Worm (Caenorhabditis elegans) whole organism, young adult: ENCODE measurements around the gene R05F9.9.
A peak's percentile ranks its signal among the peaks of the same experiment; 100 is the strongest.
"Not testable (repeated sequence)": the region's sequence is repeated elsewhere in the genome, so short reads cannot be mapped to it uniquely, and the experiment has no call there.

ENCODE experiments used
- B0019.2 ChIP-seq: fragments of 200-800 bp; sonication (Bioruptor generic); conservative IDR thresholded peaks from 2 replicates; pipeline ENCODE4 v1.3.6; 2022; ENCODE audit warnings: missing genetic modification reagents, missing genetic modification characterization, missing compliant biosample characterization
- B0261.1 ChIP-seq: sonication (generic microtip); optimal IDR thresholded peaks from 2 replicates; lab custom pipeline; 2016; ENCODE audit warnings: mild to moderate bottlenecking, missing genetic modification characterization, moderate library complexity, missing compliant biosample characterization
- C17E4.6 ChIP-seq: fragments of 200-800 bp; sonication (Bioruptor generic); IDR thresholded peaks from 2 replicates; pipeline ENCODE4 v1.3.6; 2022; ENCODE audit warnings: missing genetic modification reagents, missing genetic modification characterization, missing compliant biosample characterization
- D2030.7 ChIP-seq: fragments of 200-800 bp; sonication (Bioruptor generic); IDR thresholded peaks from 2 replicates; pipeline ENCODE4 v1.3.6; 2022; ENCODE audit warnings: missing genetic modification reagents, missing genetic modification characterization, missing compliant biosample characterization
- F37B4.10 ChIP-seq: fragments of 200-800 bp; sonication (Bioruptor generic); IDR thresholded peaks from 2 replicates; pipeline ENCODE4 v1.3.6; 2022; ENCODE audit warnings: missing genetic modification characterization, missing compliant biosample characterization
- F49E8.2 ChIP-seq: sonication (generic microtip); optimal IDR thresholded peaks from 3 replicates; lab custom pipeline; 2017; ENCODE audit warnings: missing genetic modification characterization, mild to moderate bottlenecking, missing compliant biosample characterization, antibody characterized with exemption, moderate library complexity; ENCODE audit not compliant: insufficient read depth
- F52B5.7 ChIP-seq: sonication (generic microtip); optimal IDR thresholded peaks from 2 replicates; lab custom pipeline; 2016; ENCODE audit warnings: mild to moderate bottlenecking, missing genetic modification characterization, missing compliant biosample characterization
- Y56A3A.18 ChIP-seq: fragments of 200-800 bp; sonication (Bioruptor generic); IDR thresholded peaks from 2 replicates; pipeline ENCODE4 v1.3.6; 2022; ENCODE audit warnings: missing genetic modification reagents, missing genetic modification characterization, missing compliant biosample characterization
- Y79H2A.3 ChIP-seq: fragments of 200-800 bp; sonication (Bioruptor generic); conservative IDR thresholded peaks from 2 replicates; pipeline ENCODE4 v1.3.6; 2022; ENCODE audit warnings: missing genetic modification reagents, missing genetic modification characterization, missing compliant biosample characterization
- Y95B8A.8 ChIP-seq: fragments of 200-800 bp; sonication (Bioruptor generic); IDR thresholded peaks from 2 replicates; pipeline ENCODE4 v1.3.6; 2022; ENCODE audit warnings: missing genetic modification reagents, missing genetic modification characterization, missing compliant biosample characterization
- akir-1 ChIP-seq: fragments of 200-800 bp; sonication (Bioruptor generic); optimal IDR thresholded peaks from 2 replicates; lab custom pipeline; 2018; ENCODE audit warnings: mild to moderate bottlenecking, missing genetic modification characterization, moderate library complexity, missing compliant biosample characterization
- atf-7 ChIP-seq: sonication (generic microtip); optimal IDR thresholded peaks from 2 replicates; lab custom pipeline; 2017; ENCODE audit warnings: mild to moderate bottlenecking, missing genetic modification characterization, missing compliant biosample characterization
- attf-6 ChIP-seq: fragments of 200-800 bp; sonication (Bioruptor generic); IDR thresholded peaks from 2 replicates; pipeline ENCODE4 v1.3.6; 2022; ENCODE audit warnings: missing genetic modification reagents, missing genetic modification characterization, missing compliant biosample characterization
- bed-1 ChIP-seq: fragments of 200-800 bp; sonication (Bioruptor generic); IDR thresholded peaks from 2 replicates; pipeline ENCODE4 v1.3.6; 2022; ENCODE audit warnings: missing genetic modification reagents, missing genetic modification characterization, missing compliant biosample characterization
- ccch-3 ChIP-seq: fragments of 200-800 bp; sonication (Bioruptor generic); optimal IDR thresholded peaks from 2 replicates; lab custom pipeline; 2018; ENCODE audit warnings: mild to moderate bottlenecking, missing genetic modification characterization, missing compliant biosample characterization
- cebp-1 ChIP-seq, 2 experiments: fragments of 200-800 bp in 1 of 2; sonication (Bioruptor generic) in 1 of 2; sonication (generic microtip) in 1 of 2; IDR thresholded peaks in 1 of 2; optimal IDR thresholded peaks in 1 of 2; 2 replicates each; pipeline versions ENCODE4 v1.3.6 to Lab custom; 2017 to 2022; ENCODE audit warnings: missing compliant biosample characterization in 2 of 2, missing genetic modification characterization in 2 of 2, mild to moderate bottlenecking in 1 of 2, missing genetic modification reagents in 1 of 2, moderate library complexity in 1 of 2
- cebp-2 ChIP-seq: fragments of 200-800 bp; sonication (Bioruptor generic); IDR thresholded peaks from 2 replicates; pipeline ENCODE4 v1.3.6; 2022; ENCODE audit warnings: missing genetic modification characterization, missing compliant biosample characterization
- ceh-40 ChIP-seq: fragments of 200-800 bp; sonication (Bioruptor generic); IDR thresholded peaks from 2 replicates; pipeline ENCODE4 v1.3.6; 2022; ENCODE audit warnings: missing genetic modification characterization, missing compliant biosample characterization
- ceh-58 ChIP-seq: fragments of 200-800 bp; sonication (Bioruptor generic); IDR thresholded peaks from 2 replicates; pipeline ENCODE4 v1.3.6; 2022; ENCODE audit warnings: missing genetic modification characterization, missing compliant biosample characterization
- ceh-91 ChIP-seq: fragments of 200-800 bp; sonication (Bioruptor generic); IDR thresholded peaks from 2 replicates; pipeline ENCODE4 v1.3.6; 2022; ENCODE audit warnings: missing genetic modification reagents, missing genetic modification characterization, missing compliant biosample characterization
- efl-1 ChIP-seq: fragments of 150-350 bp; optimal IDR thresholded peaks from 2 replicates; lab custom pipeline; 2014; ENCODE audit warnings: missing biosample characterization, missing genetic modification reagents, missing genetic modification characterization
- him-1 ChIP-seq: sonication (generic microtip); optimal IDR thresholded peaks from 2 replicates; lab custom pipeline; 2016; ENCODE audit warnings: missing genotype, missing genetic modification reagents, missing genetic modification characterization, missing compliant biosample characterization
- hmg-20 ChIP-seq: fragments of 200-800 bp; sonication (Bioruptor generic); IDR thresholded peaks from 2 replicates; pipeline ENCODE4 v1.3.6; 2022; ENCODE audit warnings: missing genetic modification reagents, missing genetic modification characterization, missing compliant biosample characterization
- hrde-1 ChIP-seq: sonication (generic microtip); optimal IDR thresholded peaks from 2 replicates; lab custom pipeline; 2016; ENCODE audit warnings: missing genetic modification characterization, mild to moderate bottlenecking, missing compliant biosample characterization, moderate library complexity, missing genotype, missing genetic modification reagents, borderline replicate concordance
- let-607 ChIP-seq, 2 experiments: fragments of 200-800 bp in 1 of 2; sonication (Bioruptor generic) in 1 of 2; sonication (generic microtip) in 1 of 2; optimal IDR thresholded peaks; 2 replicates each; lab custom pipeline; 2016 to 2018; ENCODE audit warnings: mild to moderate bottlenecking in 2 of 2, missing compliant biosample characterization in 2 of 2, missing genetic modification characterization in 2 of 2, moderate library complexity in 2 of 2, missing genotype in 1 of 2
- lin-26 ChIP-seq: fragments of 200-800 bp; sonication (Bioruptor generic); IDR thresholded peaks from 2 replicates; pipeline ENCODE4 v1.3.6; 2022; ENCODE audit warnings: missing genetic modification reagents, missing genetic modification characterization, missing compliant biosample characterization
- lin-54 ChIP-seq: fragments of 200-800 bp; sonication (Bioruptor generic); optimal IDR thresholded peaks from 2 replicates; lab custom pipeline; 2018; ENCODE audit warnings: mild to moderate bottlenecking, missing genetic modification characterization, missing compliant biosample characterization
- madf-3 ChIP-seq: fragments of 200-800 bp; sonication (Bioruptor generic); IDR thresholded peaks from 2 replicates; pipeline ENCODE4 v1.3.6; 2022; ENCODE audit warnings: missing genetic modification reagents, missing genetic modification characterization, missing compliant biosample characterization
- nhr-120 ChIP-seq: fragments of 200-800 bp; sonication (Bioruptor generic); IDR thresholded peaks from 2 replicates; pipeline ENCODE4 v1.3.6; 2022; ENCODE audit warnings: missing genetic modification characterization, missing compliant biosample characterization
- nhr-179 ChIP-seq: sonication (generic microtip); optimal IDR thresholded peaks from 2 replicates; lab custom pipeline; 2016; ENCODE audit warnings: mild to moderate bottlenecking, missing genetic modification characterization, missing compliant biosample characterization
- nhr-80 ChIP-seq: sonication (generic microtip); optimal IDR thresholded peaks from 2 replicates; lab custom pipeline; 2016; ENCODE audit warnings: missing genetic modification characterization, missing compliant biosample characterization
- repo-1 ChIP-seq: sonication (generic microtip); optimal IDR thresholded peaks from 2 replicates; lab custom pipeline; 2017; ENCODE audit warnings: mild to moderate bottlenecking, missing genetic modification characterization, missing compliant biosample characterization
- sea-2 ChIP-seq: fragments of 200-800 bp; sonication (Bioruptor generic); IDR thresholded peaks from 2 replicates; pipeline ENCODE4 v1.3.6; 2022; ENCODE audit warnings: missing genetic modification characterization, missing compliant biosample characterization
- snpc-4 ChIP-seq, 5 experiments: fragments of 150-350 bp in 1 of 5; sonication (generic microtip) in 4 of 5; optimal IDR thresholded peaks; 2 replicates each; lab custom pipeline; 2014 to 2018; ENCODE audit warnings: missing genetic modification characterization in 5 of 5, missing biosample characterization in 3 of 5, antibody characterized with exemption in 2 of 5, mild to moderate bottlenecking in 2 of 5, missing compliant biosample characterization in 2 of 5, missing genotype in 2 of 5, moderate library complexity in 2 of 5, missing genetic modification reagents in 1 of 5
- somi-1 ChIP-seq: fragments of 200-800 bp; sonication (Bioruptor generic); optimal IDR thresholded peaks from 2 replicates; lab custom pipeline; 2018; ENCODE audit warnings: mild to moderate bottlenecking, missing genetic modification characterization, missing compliant biosample characterization
- tbp1 ChIP-seq: fragments of 200-800 bp; sonication (Bioruptor generic); optimal IDR thresholded peaks from 2 replicates; lab custom pipeline; 2018; ENCODE audit warnings: mild to moderate bottlenecking, missing genetic modification characterization, missing compliant biosample characterization
- zim-3 ChIP-seq: sonication (generic microtip); optimal IDR thresholded peaks from 2 replicates; lab custom pipeline; 2017; ENCODE audit warnings: mild to moderate bottlenecking, missing genetic modification characterization, moderate library complexity, missing compliant biosample characterization
- ztf-18 ChIP-seq: sonication (generic microtip); optimal IDR thresholded peaks from 2 replicates; lab custom pipeline; 2016; ENCODE audit warnings: missing genotype, mild to moderate bottlenecking, missing genetic modification characterization, missing compliant biosample characterization
- ztf-22 ChIP-seq: fragments of 200-800 bp; sonication (Bioruptor generic); optimal IDR thresholded peaks from 2 replicates; lab custom pipeline; 2018; ENCODE audit warnings: mild to moderate bottlenecking, missing genetic modification characterization, moderate library complexity, missing compliant biosample characterization
- ztf-26 ChIP-seq: sonication (generic microtip); optimal IDR thresholded peaks from 2 replicates; lab custom pipeline; 2017; ENCODE audit warnings: missing genetic modification characterization, missing compliant biosample characterization

Gene R05F9.9

ce11 chrII:4903696-4904095 lies 1.8 kb upstream of the R05F9.9 start, which contains the start of gene sgt-1:
TSS of gene sgt-1 (minus strand) at chrII:4903796.
- TF ChIP-seq F37B4.10 (GFP tag; lab: Robert Waterston, UW); attf-6; cebp-2 (GFP tag; lab: Robert Waterston, UW): not testable (repeated sequence)

- TF ChIP-seq madf-3 (GFP tag; lab: Robert Waterston, UW); F49E8.2 (tag; lab: Kevin White, UChicago); ccch-3 (GFP tag; lab: Kevin White, UChicago): not testable (repeated sequence)
Measured at ce11 chrII:4898529-4898928, 3.4 kb downstream of the R05F9.9 start, which contains the start of gene msp-32. TSS of gene msp-32 (plus strand) at chrII:4898829.

- TF ChIP-seq nhr-120 = 0 out of 2 replicates have a peak, but pooled peaks have one; percentile 66
- no peak for TF ChIP-seq ceh-40 (GFP tag; lab: Robert Waterston, UW)
Measured at ce11 chrII:4892594-4892993, 9.3 kb downstream of the R05F9.9 start, which contains the start of gene msp-33. TSS of gene msp-33 (minus strand) at chrII:4892694.

ce11 chrII:4891012-4891775 lies 10.7 kb downstream of the R05F9.9 start, which contains the start of gene gst-9:
TSS of gene gst-9 (plus strand) at chrII:4891585.
- TF ChIP-seq efl-1 = no peak
- TF ChIP-seq atf-7 (tag; lab: Kevin White, UChicago) = peak; percentile 64
- no peak for TF ChIP-seq hmg-20 (GFP tag; lab: Robert Waterston, UW)
- no peak for TF ChIP-seq sea-2 (GFP tag; lab: Robert Waterston, UW)
- TF ChIP-seq F52B5.7 (tag; lab: Kevin White, UChicago) = peak; percentile 51
- TF ChIP-seq snpc-4 (GFP tag; optimal IDR thresholded peaks at IDR 0.05; lab: Kevin White, UChicago) = no peak
- peak in 2 of 4 experiments; percentile 4 to 16 for TF ChIP-seq snpc-4 (tag; optimal IDR thresholded peaks at IDR 0.05; lab: Kevin White, UChicago)
- TF ChIP-seq Y79H2A.3 (GFP tag; lab: Robert Waterston, UW) = no peak
- TF ChIP-seq ztf-18 (tag; lab: Kevin White, UChicago) = no peak
- no peak for TF ChIP-seq D2030.7 (GFP tag; lab: Robert Waterston, UW)
- TF ChIP-seq nhr-80 = peak; percentile 40
- TF ChIP-seq zim-3 (tag; lab: Kevin White, UChicago) = peak; percentile 11
- TF ChIP-seq ceh-58 = no peak
- peak; percentile 83 for TF ChIP-seq repo-1
- TF ChIP-seq him-1 (tag; lab: Kevin White, UChicago) = no peak
- TF ChIP-seq Y56A3A.18 (GFP tag; lab: Robert Waterston, UW) = peak; percentile 76
- TF ChIP-seq tbp1 = peak; percentile 52
- TF ChIP-seq bed-1 (GFP tag; lab: Robert Waterston, UW) = no peak
- TF ChIP-seq B0019.2 (GFP tag; lab: Robert Waterston, UW) = no peak
- 0 out of 2 replicates have a peak, but pooled peaks have one; percentile 50 for TF ChIP-seq lin-26
- TF ChIP-seq hrde-1 (tag; lab: Kevin White, UChicago) = no peak
- TF ChIP-seq cebp-1 (GFP tag; IDR thresholded peaks at IDR 0.05; lab: Robert Waterston, UW) = peak; percentile 68
- TF ChIP-seq cebp-1 (tag; optimal IDR thresholded peaks at IDR 0.05; lab: Kevin White, UChicago) = peak; percentile 82
- TF ChIP-seq ztf-22 = peak; percentile 62
- no peak for TF ChIP-seq ceh-91 (GFP tag; lab: Robert Waterston, UW)
- TF ChIP-seq B0261.1 = no peak
- TF ChIP-seq let-607 (tag; optimal IDR thresholded peaks at IDR 0.05; lab: Kevin White, UChicago) = no peak
- TF ChIP-seq lin-54 (GFP tag; lab: Kevin White, UChicago) = peak; percentile 53
- no peak for TF ChIP-seq C17E4.6 (GFP tag; lab: Robert Waterston, UW)
- no peak for TF ChIP-seq F49E8.2 (tag; lab: Kevin White, UChicago)
- TF ChIP-seq nhr-179 (tag; lab: Kevin White, UChicago) = no peak
- TF ChIP-seq ztf-26 (tag; lab: Kevin White, UChicago) = peak; percentile 46
- TF ChIP-seq Y95B8A.8 (GFP tag; lab: Robert Waterston, UW) = no peak
- TF ChIP-seq akir-1 (GFP tag; lab: Kevin White, UChicago) = no peak
- TF ChIP-seq somi-1 (GFP tag; lab: Kevin White, UChicago) = no peak
